Worm (Caenorhabditis elegans) whole organism, L4/young adult: ENCODE data around the gene tin-9.1.

Source experiments
- W03F9.2 ChIP-seq: fragments of 150-350 bp; optimal IDR thresholded peaks from 2 replicates; lab custom pipeline; 2014; ENCODE audit warnings: missing biosample characterization, missing genetic modification characterization
- dao-5 ChIP-seq: sonication (generic microtip); optimal IDR thresholded peaks from 2 replicates; lab custom pipeline; 2016; ENCODE audit warnings: missing genotype, missing genetic modification characterization, moderate library complexity, missing compliant biosample characterization
- him-1 ChIP-seq: sonication (generic microtip); optimal IDR thresholded peaks from 2 replicates; lab custom pipeline; 2016; ENCODE audit warnings: missing genotype, missing genetic modification reagents, missing genetic modification characterization, missing compliant biosample characterization

ce11 chrIV:7046641-7047361, 2.4 kb upstream of the tin-9.1 start:
- TF ChIP-seq W03F9.2 (tag; lab: Kevin White, UChicago) (no peak), him-1 (tag; lab: Kevin White, UChicago) (no peak), dao-5 (tag; lab: Kevin White, UChicago) (no peak)
